Worm (Caenorhabditis elegans): Measurements from ENCODE around the gene ZC376.8.

ZC376.8 gene

ce11 chrV:14166630-14167029, 13.4 kb upstream of the ZC376.8 start, which contains the start of gene cest-1.1:
Gene cest-1.1, minus strand, starts transcription at chrV:14166730.
- TF ChIP-seq athp-1 (tag; optimal IDR thresholded peaks at IDR 0.05) = no peak
- TF ChIP-seq efl-1 (GFP tag; optimal IDR thresholded peaks at IDR 0.05) = no peak
- TF ChIP-seq F33H1.4 (GFP tag; IDR thresholded peaks at IDR 0.05) = no peak
- TF ChIP-seq tbp1 (GFP tag; optimal IDR thresholded peaks at IDR 0.05) = no peak
- no peak for TF ChIP-seq lir-1 (GFP tag; conservative IDR thresholded peaks at IDR 0.05)
- no peak for TF ChIP-seq F37B4.10 (GFP tag; IDR thresholded peaks at IDR 0.05)
- TF ChIP-seq ceh-27 (GFP tag; optimal IDR thresholded peaks at IDR 0.05) = no peak
- no peak for TF ChIP-seq ztf-6 (GFP tag; IDR thresholded peaks at IDR 0.05)
- no peak for TF ChIP-seq lin-54 (GFP tag; optimal IDR thresholded peaks at IDR 0.05)
- TF ChIP-seq nhr-179 (tag; optimal IDR thresholded peaks at IDR 0.05) = no peak
- TF ChIP-seq ccch-3 (GFP tag; optimal IDR thresholded peaks at IDR 0.05) = no peak
- TF ChIP-seq hsf-1 (GFP tag; IDR thresholded peaks at IDR 0.05) = no peak
- no peak for TF ChIP-seq C06A6.2 (GFP tag; conservative IDR thresholded peaks at IDR 0.05)
- no peak for TF ChIP-seq egl-44 (GFP tag; IDR thresholded peaks at IDR 0.05)
- TF ChIP-seq ztf-18 (tag; optimal IDR thresholded peaks at IDR 0.05) = no peak

ce11 chrV:14167629-14168028, 12.4 kb upstream of the ZC376.8 start, which contains the start of gene ocam-1:
Gene ocam-1, minus strand, starts transcription at chrV:14167729.
- TF ChIP-seq Y95B8A.8 (GFP tag; IDR thresholded peaks at IDR 0.05) = no peak
- TF ChIP-seq mes-4 (tag; optimal IDR thresholded peaks at IDR 0.05) = no peak
- no peak for TF ChIP-seq ztf-25 (GFP tag; IDR thresholded peaks at IDR 0.05)
- TF ChIP-seq pbrm-1 (GFP tag; IDR thresholded peaks at IDR 0.05) = no peak
- TF ChIP-seq lsl-1 (GFP tag; optimal IDR thresholded peaks at IDR 0.05) = no peak
- TF ChIP-seq ceh-91 (GFP tag; IDR thresholded peaks at IDR 0.05) = no peak
- TF ChIP-seq mcd-1 (GFP tag; IDR thresholded peaks at IDR 0.05) = no peak
- no peak for TF ChIP-seq snpc-1.3 (tag; optimal IDR thresholded peaks at IDR 0.05; ENCODE audit: insufficient read depth)
- TF ChIP-seq K12H6.12 (tag; optimal IDR thresholded peaks at IDR 0.05) = no peak
- no peak for TF ChIP-seq pha-4 (tag; optimal IDR thresholded peaks at IDR 0.05)
- no peak for TF ChIP-seq let-526 (GFP tag; IDR thresholded peaks at IDR 0.05)
- no peak for TF ChIP-seq F55B11.4 (tag; optimal IDR thresholded peaks at IDR 0.05; ENCODE audit: borderline replicate concordance, insufficient read depth)
- no peak for TF ChIP-seq lin-40 (tag; optimal IDR thresholded peaks at IDR 0.05)
- TF ChIP-seq nfyb-1 (GFP tag; IDR thresholded peaks at IDR 0.05) = no peak
- no peak for TF ChIP-seq dpff-1 (tag; optimal IDR thresholded peaks at IDR 0.05)
- no peak for TF ChIP-seq ztf-28 (GFP tag; IDR thresholded peaks at IDR 0.05)
- no peak for TF ChIP-seq ztf-26 (tag; optimal IDR thresholded peaks at IDR 0.05)
- no peak for TF ChIP-seq lin-54 (GFP tag; optimal IDR thresholded peaks at IDR 0.05)
- TF ChIP-seq nhr-80 (tag; optimal IDR thresholded peaks at IDR 0.05) = no peak
- no peak for TF ChIP-seq nhr-120 (GFP tag; IDR thresholded peaks at IDR 0.05)

- TF ChIP-seq ets-4 (GFP tag; optimal IDR thresholded peaks at IDR 0.05) (no peak), nhr-80 (tag; optimal IDR thresholded peaks at IDR 0.05) (peak; percentile 13)
Observed at ce11 chrV:14171284-14171683, 8.8 kb upstream of the ZC376.8 start, which contains the start of gene cest-2.1. Gene cest-2.1, minus strand, starts transcription at chrV:14171481.

- TF ChIP-seq sdz-38 (tag; optimal IDR thresholded peaks at IDR 0.05) (no peak), nhr-80 (tag; optimal IDR thresholded peaks at IDR 0.05) (peak; percentile 54), die-1 (tag; optimal IDR thresholded peaks at IDR 0.05) (no peak)
Observed at ce11 chrV:14175216-14175615, 4.8 kb upstream of the ZC376.8 start, which contains the start of gene cest-2.2. Gene cest-2.2, minus strand, starts transcription at chrV:14175355.

Measured in whole organism, young adult.